Fruit fly (Drosophila melanogaster) whole organism, embryonic: Measurements from ENCODE around the gene Npc2a.

Source experiments
- Adf1 ChIP-seq: fragments of 200-800 bp; sonication (Bioruptor generic); IDR thresholded peaks from 2 replicates; pipeline ENCODE4 v1.3.6; 2022; ENCODE audit warnings: missing biosample characterization, missing genetic modification characterization
- Asciz ChIP-seq: fragments of 200-800 bp; sonication (Bioruptor generic); optimal IDR thresholded peaks from 2 replicates; lab custom pipeline; 2017; ENCODE audit warnings: missing biosample characterization, mild to moderate bottlenecking, missing genetic modification characterization, missing genetic modification reagents
- Blimp-1 ChIP-seq: fragments of 200-800 bp; sonication (Bioruptor generic); optimal IDR thresholded peaks from 3 replicates; lab custom pipeline; 2018; ENCODE audit warnings: missing biosample characterization, missing genetic modification characterization, mild to moderate bottlenecking, moderate library complexity, missing genetic modification reagents
- CG1024 ChIP-seq: fragments of 200-800 bp; sonication (Bioruptor generic); IDR thresholded peaks from 2 replicates; pipeline ENCODE4 v1.3.6; 2022; ENCODE audit warnings: missing biosample characterization, missing genetic modification characterization
- CG10979 ChIP-seq: fragments of 200-800 bp; sonication (Bioruptor generic); optimal IDR thresholded peaks from 2 replicates; lab custom pipeline; 2018; ENCODE audit warnings: missing biosample characterization, mild to moderate bottlenecking, missing genetic modification characterization, moderate library complexity
- CG11247 ChIP-seq: fragments of 200-800 bp; sonication (Bioruptor generic); IDR thresholded peaks from 2 replicates; pipeline ENCODE4 v1.3.6; 2022; ENCODE audit warnings: missing biosample characterization, missing genetic modification characterization
- CG11695 ChIP-seq: fragments of 200-800 bp; sonication (Bioruptor generic); IDR thresholded peaks from 3 replicates; pipeline ENCODE4 v1.3.6; 2022; ENCODE audit warnings: missing biosample characterization, missing genetic modification characterization
- CG12155 ChIP-seq: fragments of 200-800 bp; sonication (Bioruptor generic); optimal IDR thresholded peaks from 3 replicates; lab custom pipeline; 2016; ENCODE audit warnings: missing biosample characterization, missing genetic modification characterization
- CG12299 ChIP-seq: fragments of 200-800 bp; sonication (Bioruptor generic); optimal IDR thresholded peaks from 2 replicates; lab custom pipeline; 2018; ENCODE audit warnings: missing biosample characterization, mild to moderate bottlenecking, missing genetic modification characterization
- CG15269 ChIP-seq: fragments of 200-800 bp; sonication (Bioruptor generic); optimal IDR thresholded peaks from 2 replicates; lab custom pipeline; 2018; ENCODE audit warnings: missing biosample characterization, mild to moderate bottlenecking, missing genetic modification characterization, moderate library complexity
- CG1529 ChIP-seq: fragments of 200-800 bp; sonication (Bioruptor generic); optimal IDR thresholded peaks from 3 replicates; lab custom pipeline; 2018; ENCODE audit warnings: missing biosample characterization, missing genetic modification characterization
- CG1603 ChIP-seq: fragments of 200-800 bp; sonication (Bioruptor generic); optimal IDR thresholded peaks from 2 replicates; lab custom pipeline; 2019; ENCODE audit warnings: missing biosample characterization, mild to moderate bottlenecking, missing genetic modification characterization, moderate library complexity
- CG31441 ChIP-seq: fragments of 200-800 bp; sonication (Bioruptor generic); IDR thresholded peaks from 2 replicates; pipeline ENCODE4 v1.3.6; 2022; ENCODE audit warnings: missing biosample characterization, missing genetic modification characterization
- CG4360 ChIP-seq: fragments of 200-800 bp; sonication (Bioruptor generic); IDR thresholded peaks from 2 replicates; pipeline ENCODE4 v1.3.6; 2022; ENCODE audit warnings: missing biosample characterization, missing genetic modification characterization
- CG4730 ChIP-seq: fragments of 200-800 bp; sonication (Bioruptor generic); IDR thresholded peaks from 2 replicates; pipeline ENCODE4 v1.3.6; 2022; ENCODE audit warnings: missing biosample characterization, missing genetic modification characterization
- CG7556 ChIP-seq: fragments of 200-800 bp; sonication (Bioruptor generic); optimal IDR thresholded peaks from 2 replicates; lab custom pipeline; 2017; ENCODE audit warnings: missing biosample characterization, mild to moderate bottlenecking, missing genetic modification characterization
- CG9609 ChIP-seq: fragments of 200-800 bp; sonication (Bioruptor generic); optimal IDR thresholded peaks from 3 replicates; lab custom pipeline; 2016; ENCODE audit warnings: missing biosample characterization, missing genetic modification characterization
- D19A ChIP-seq: fragments of 200-800 bp; optimal IDR thresholded peaks from 3 replicates; lab custom pipeline; 2019; ENCODE audit warnings: missing biosample characterization, mild to moderate bottlenecking, missing genetic modification characterization, moderate library complexity
- Dref ChIP-seq: fragments of 200-800 bp; sonication (Bioruptor generic); IDR thresholded peaks from 2 replicates; pipeline ENCODE4 v1.3.6; 2022; ENCODE audit warnings: missing biosample characterization, missing genetic modification characterization
- Ets65A ChIP-seq: fragments of 200-800 bp; sonication (Bioruptor generic); peaks from one replicate; lab custom pipeline; 2016; ENCODE audit warnings: missing biosample characterization, missing genetic modification characterization
- Gug ChIP-seq: fragments of 200-800 bp; sonication (Bioruptor generic); IDR thresholded peaks from 4 replicates; pipeline ENCODE4 v1.3.6; 2022; ENCODE audit warnings: missing biosample characterization, missing genetic modification characterization
- Hey ChIP-seq: fragments of 200-800 bp; sonication (Bioruptor generic); optimal IDR thresholded peaks from 3 replicates; lab custom pipeline; 2018; ENCODE audit warnings: missing biosample characterization, mild to moderate bottlenecking, missing genetic modification characterization
- Kr ChIP-seq: fragments of 200-800 bp; sonication (Bioruptor generic); optimal IDR thresholded peaks from 2 replicates; lab custom pipeline; 2017; ENCODE audit warnings: missing biosample characterization, mild to moderate bottlenecking, missing genetic modification characterization
- Max ChIP-seq: fragments of 200-800 bp; sonication (Bioruptor generic); optimal IDR thresholded peaks from 2 replicates; lab custom pipeline; 2016; ENCODE audit warnings: missing biosample characterization, mild to moderate bottlenecking, missing genetic modification characterization
- Oli ChIP-seq: fragments of 200-800 bp; sonication (Bioruptor generic); optimal IDR thresholded peaks from 2 replicates; lab custom pipeline; 2018; ENCODE audit warnings: missing biosample characterization, mild to moderate bottlenecking, missing genetic modification characterization, moderate library complexity
- Sox102F ChIP-seq: fragments of 200-800 bp; sonication (Bioruptor generic); optimal IDR thresholded peaks from 2 replicates; lab custom pipeline; 2018; ENCODE audit warnings: missing biosample characterization, mild to moderate bottlenecking, missing genetic modification characterization, moderate library complexity
- Sry-β ChIP-seq: fragments of 200-800 bp; sonication (Bioruptor generic); optimal IDR thresholded peaks from 2 replicates; lab custom pipeline; 2018; ENCODE audit warnings: missing biosample characterization, mild to moderate bottlenecking, missing genetic modification characterization, moderate library complexity
- Stat92E ChIP-seq, 3 experiments: fragments of >200 bp in 2 of 3; fragments of 200-800 bp in 1 of 3; sonication (Bioruptor generic) in 1 of 3; optimal IDR thresholded peaks; 2 replicates each; lab custom pipeline; 2017 to 2019; ENCODE audit warnings: missing biosample characterization in 3 of 3, missing genetic modification characterization in 3 of 3, mild to moderate bottlenecking in 1 of 3, moderate library complexity in 1 of 3
- ase ChIP-seq: fragments of 200-800 bp; sonication (Bioruptor generic); IDR thresholded peaks from 3 replicates; pipeline ENCODE4 v1.3.6; 2022; ENCODE audit warnings: missing biosample characterization, missing genetic modification characterization
- ato ChIP-seq: fragments of 200-800 bp; sonication (Bioruptor generic); IDR thresholded peaks from 2 replicates; pipeline ENCODE4 v1.3.6; 2022; ENCODE audit warnings: missing biosample characterization, missing genetic modification characterization; ENCODE audit not compliant: partially characterized antibody
- bcd ChIP-seq: fragments of 200-800 bp; sonication (Bioruptor generic); optimal IDR thresholded peaks from 2 replicates; lab custom pipeline; 2017; ENCODE audit warnings: missing biosample characterization, mild to moderate bottlenecking, missing genetic modification characterization
- bsh ChIP-seq, 2 experiments: fragments of 200-800 bp; sonication (Bioruptor generic); optimal IDR thresholded peaks; 2 replicates each; lab custom pipeline; 2017 to 2018; ENCODE audit warnings: mild to moderate bottlenecking in 2 of 2, missing biosample characterization in 2 of 2, missing genetic modification characterization in 2 of 2, moderate library complexity in 1 of 2
- cas ChIP-seq: fragments of 200-800 bp; sonication (Bioruptor generic); IDR thresholded peaks from 2 replicates; pipeline ENCODE4 v1.3.6; 2022; ENCODE audit warnings: missing biosample characterization, missing genetic modification characterization
- exex ChIP-seq: fragments of 200-800 bp; sonication (Bioruptor generic); optimal IDR thresholded peaks from 4 replicates; lab custom pipeline; 2018; ENCODE audit warnings: missing biosample characterization, mild to moderate bottlenecking, missing genetic modification characterization, moderate library complexity
- gcm2 ChIP-seq: fragments of 200-800 bp; sonication (Bioruptor generic); optimal IDR thresholded peaks from 2 replicates; lab custom pipeline; 2016; ENCODE audit warnings: missing biosample characterization, missing genetic modification characterization
- gem ChIP-seq: fragments of 200-800 bp; sonication (Bioruptor generic); optimal IDR thresholded peaks from 2 replicates; lab custom pipeline; 2019; ENCODE audit warnings: missing biosample characterization, mild to moderate bottlenecking, missing genetic modification characterization, moderate library complexity
- grn ChIP-seq: fragments of 200-800 bp; sonication (Bioruptor generic); optimal IDR thresholded peaks from 3 replicates; lab custom pipeline; 2017; ENCODE audit warnings: missing biosample characterization, missing genetic modification characterization
- her ChIP-seq: fragments of 200-800 bp; sonication (Bioruptor generic); optimal IDR thresholded peaks from 2 replicates; lab custom pipeline; 2016; ENCODE audit warnings: missing biosample characterization, missing genetic modification characterization
- kay ChIP-seq: fragments of 200-800 bp; sonication (Bioruptor generic); optimal IDR thresholded peaks from 2 replicates; lab custom pipeline; 2016; ENCODE audit warnings: missing biosample characterization, missing genetic modification characterization
- lab ChIP-seq: fragments of 200-800 bp; sonication (Bioruptor generic); optimal IDR thresholded peaks from 3 replicates; lab custom pipeline; 2017; ENCODE audit warnings: missing biosample characterization, missing genetic modification characterization, mild to moderate bottlenecking, moderate library complexity, missing genetic modification reagents
- lilli ChIP-seq: fragments of 200-800 bp; sonication (Bioruptor generic); optimal IDR thresholded peaks from 3 replicates; lab custom pipeline; 2016; ENCODE audit warnings: missing biosample characterization, missing genetic modification characterization
- lmd ChIP-seq: fragments of 200-800 bp; sonication (Bioruptor generic); IDR thresholded peaks from 2 replicates; pipeline ENCODE4 v1.3.6; 2022; ENCODE audit warnings: missing biosample characterization, missing genetic modification characterization
- luna ChIP-seq: fragments of 200-800 bp; sonication (Bioruptor generic); optimal IDR thresholded peaks from 2 replicates; lab custom pipeline; 2016; ENCODE audit warnings: missing biosample characterization, missing genetic modification characterization
- peb ChIP-seq: fragments of 200-800 bp; sonication (Bioruptor generic); IDR thresholded peaks from 2 replicates; pipeline ENCODE4 v1.3.6; 2022; ENCODE audit warnings: missing biosample characterization, missing genetic modification characterization
- row ChIP-seq: fragments of 200-800 bp; sonication (Bioruptor generic); IDR thresholded peaks from 3 replicates; pipeline ENCODE4 v1.3.6; 2022; ENCODE audit warnings: missing biosample characterization, missing genetic modification characterization
- sens ChIP-seq: fragments of 200-800 bp; sonication (Bioruptor generic); peaks from one replicate; lab custom pipeline; 2016; ENCODE audit warnings: missing biosample characterization, missing genetic modification characterization
- sim ChIP-seq: fragments of 200-800 bp; sonication (Bioruptor generic); IDR thresholded peaks from 2 replicates; pipeline ENCODE4 v1.3.6; 2022; ENCODE audit warnings: missing biosample characterization, missing genetic modification characterization
- tin ChIP-seq: fragments of 200-800 bp; sonication (Bioruptor generic); optimal IDR thresholded peaks from 3 replicates; lab custom pipeline; 2016; ENCODE audit warnings: missing biosample characterization, missing genetic modification characterization
- tup ChIP-seq: fragments of 200-800 bp; sonication (Bioruptor generic); optimal IDR thresholded peaks from 2 replicates; lab custom pipeline; 2016; ENCODE audit warnings: missing biosample characterization, mild to moderate bottlenecking, missing genetic modification characterization, moderate library complexity
- zfh1 ChIP-seq: fragments of 200-800 bp; sonication (Bioruptor generic); IDR thresholded peaks from 3 replicates; pipeline ENCODE4 v1.3.6; 2022; ENCODE audit warnings: missing biosample characterization, missing genetic modification characterization

The Npc2a gene

DNA sequence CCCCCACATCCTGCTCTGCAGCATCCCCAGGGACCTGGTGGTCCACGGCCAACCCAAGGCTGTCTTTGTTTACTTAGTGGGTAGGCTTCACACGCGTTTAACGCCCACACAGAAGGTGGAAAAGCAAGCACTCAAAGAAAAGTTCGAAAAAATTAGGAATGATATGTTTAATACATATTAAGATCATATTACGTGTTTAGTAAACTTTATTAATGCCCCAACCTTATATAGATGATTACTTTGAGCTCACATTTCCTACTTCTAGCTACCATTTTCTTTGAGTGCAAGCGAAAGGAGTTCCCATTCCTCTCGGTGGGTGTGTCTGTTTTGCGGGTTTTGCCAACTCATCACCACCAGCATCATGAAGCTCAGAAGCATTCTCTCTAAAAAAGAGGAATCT is 28.7 kb upstream of the Npc2a start (continued):
- TF ChIP-seq tin (GFP tag; lab: Kevin White, UChicago) = no peak
- peak; percentile 24 for TF ChIP-seq lab

DNA sequence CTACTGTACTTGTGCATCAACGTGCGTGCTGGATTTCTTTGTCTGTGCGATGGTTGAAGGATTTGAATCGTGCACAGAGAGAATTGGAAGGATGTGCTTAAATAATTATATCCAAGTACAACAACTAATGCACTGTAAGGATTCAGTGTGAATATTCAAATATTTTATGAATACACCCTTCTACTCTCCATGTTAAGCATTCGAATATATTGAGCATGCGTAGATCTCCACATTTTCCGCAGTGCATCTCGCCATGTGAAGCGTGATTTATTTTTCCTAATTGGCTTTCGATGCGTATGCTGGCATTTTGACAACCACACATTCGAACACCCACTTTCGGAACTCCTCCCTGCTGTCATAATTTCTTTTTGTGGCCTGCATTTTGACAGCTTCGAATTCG is 28.0 kb upstream of the Npc2a start:
- TF ChIP-seq row (GFP tag; lab: Robert Waterston, UW) (peak; percentile 37; the same call in 1 of the 3 replicates), Asciz (GFP tag; lab: Kevin White, UChicago) (no peak), ase (GFP tag; lab: Robert Waterston, UW) (no peak), gem (tag; lab: Kevin White, UChicago) (peak; percentile 28), zfh1 (GFP tag; lab: Robert Waterston, UW) (peak; percentile 40; the same call in 1 of the 3 replicates), Oli (tag; lab: Kevin White, UChicago) (no peak), bsh (GFP tag; optimal IDR thresholded peaks at IDR 0.05; lab: Kevin White, UChicago) (peak in 1 of 2 experiments; percentile 23), Sry-β (GFP tag; lab: Kevin White, UChicago) (no peak), CG11247 (no peak), CG1024 (GFP tag; lab: Robert Waterston, UW) (peak; percentile 42; the same call in 1 of the 2 replicates), tup (GFP tag; lab: Kevin White, UChicago) (no peak), her (no peak), luna (no peak), CG10979 (tag; lab: Kevin White, UChicago) (peak; percentile 6), sens (GFP tag; lab: Kevin White, UChicago) (peak; percentile 71), CG11695 (no peak), kay (GFP tag; lab: Kevin White, UChicago) (no peak), lmd (GFP tag; lab: Robert Waterston, UW) (0 out of 2 replicates have a peak, but pooled peaks have one; percentile 21), Kr (no peak), CG1603 (tag; lab: Kevin White, UChicago) (peak; percentile 48), grn (GFP tag; lab: Kevin White, UChicago) (no peak), Sox102F (GFP tag; lab: Kevin White, UChicago) (peak; percentile 11), CG12299 (tag; lab: Kevin White, UChicago) (no peak), CG7556 (no peak), exex (tag; lab: Kevin White, UChicago) (no peak), CG9609 (GFP tag; lab: Kevin White, UChicago) (no peak), D19A (no peak), Adf1 (GFP tag; lab: Robert Waterston, UW) (no peak), CG31441 (GFP tag; lab: Robert Waterston, UW) (no peak), Ets65A (peak; percentile 40), sim (GFP tag; lab: Robert Waterston, UW) (no peak)
- TF ChIP-seq, all 482 proteins: peak for 11

DNA sequence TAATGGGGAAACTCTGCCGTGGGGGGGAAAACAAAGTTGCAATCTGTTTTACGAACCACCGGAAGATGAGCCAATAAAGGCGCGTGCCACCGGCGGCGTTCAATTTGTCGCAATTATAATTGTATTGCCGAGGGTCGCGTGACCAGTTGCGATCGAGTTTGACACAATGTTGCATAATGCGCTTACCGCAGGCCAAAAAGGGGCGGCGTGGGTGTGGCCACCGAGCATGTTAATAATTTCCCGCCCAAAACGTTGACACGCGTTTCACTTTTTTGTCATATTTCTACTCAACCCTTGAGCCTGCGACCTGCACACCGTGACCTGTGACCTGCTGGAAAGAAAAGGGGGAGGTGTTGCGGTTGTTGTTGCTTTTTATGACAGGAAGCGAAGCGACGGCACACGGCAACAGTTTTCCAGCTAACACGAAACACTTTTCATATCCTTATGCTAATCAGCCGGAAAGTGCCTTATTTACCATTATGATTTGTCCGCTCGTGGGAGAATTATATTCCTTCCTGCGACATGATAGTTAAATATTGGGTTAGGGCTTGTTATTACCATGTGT is 26.1 kb upstream of the Npc2a start:
- no peak for TF ChIP-seq kay (GFP tag; lab: Kevin White, UChicago)
- no peak for TF ChIP-seq Stat92E (GFP tag; optimal IDR thresholded peaks at IDR 0.05; lab: Kevin White, UChicago)
- peak; percentile 70 for TF ChIP-seq CG4360 (GFP tag; lab: Robert Waterston, UW)
- TF ChIP-seq Blimp-1 (GFP tag; lab: Kevin White, UChicago) = no peak
- TF ChIP-seq cas (GFP tag; lab: Robert Waterston, UW) = no peak
- no peak for TF ChIP-seq bcd (GFP tag; lab: Kevin White, UChicago)
- TF ChIP-seq Hey = peak; percentile 97
- no peak for TF ChIP-seq Gug (GFP tag; lab: Robert Waterston, UW)
- TF ChIP-seq CG4730 (GFP tag; lab: Robert Waterston, UW) = no peak
- no peak for TF ChIP-seq Dref (GFP tag; lab: Robert Waterston, UW)
- no peak for TF ChIP-seq peb (GFP tag; lab: Robert Waterston, UW)
- TF ChIP-seq Max (GFP tag; lab: Kevin White, UChicago) = no peak
- no peak for TF ChIP-seq CG12155 (GFP tag; lab: Kevin White, UChicago)
- no peak for TF ChIP-seq lilli
- no peak for TF ChIP-seq CG1603 (tag; lab: Kevin White, UChicago)
- no peak for TF ChIP-seq gcm2 (GFP tag; lab: Kevin White, UChicago)
- TF ChIP-seq ato (GFP tag; lab: Robert Waterston, UW) = no peak
- TF ChIP-seq CG15269 (tag; lab: Kevin White, UChicago) = no peak
- TF ChIP-seq CG1529 (GFP tag; lab: Kevin White, UChicago) = no peak
